Worm (Caenorhabditis elegans): ENCODE measurements around the gene C05D12.3.
"Not testable (repeated sequence)": the region's sequence is repeated elsewhere in the genome, so short reads cannot be mapped to it uniquely, and the experiment has no call there.

Gene C05D12.3

DNA sequence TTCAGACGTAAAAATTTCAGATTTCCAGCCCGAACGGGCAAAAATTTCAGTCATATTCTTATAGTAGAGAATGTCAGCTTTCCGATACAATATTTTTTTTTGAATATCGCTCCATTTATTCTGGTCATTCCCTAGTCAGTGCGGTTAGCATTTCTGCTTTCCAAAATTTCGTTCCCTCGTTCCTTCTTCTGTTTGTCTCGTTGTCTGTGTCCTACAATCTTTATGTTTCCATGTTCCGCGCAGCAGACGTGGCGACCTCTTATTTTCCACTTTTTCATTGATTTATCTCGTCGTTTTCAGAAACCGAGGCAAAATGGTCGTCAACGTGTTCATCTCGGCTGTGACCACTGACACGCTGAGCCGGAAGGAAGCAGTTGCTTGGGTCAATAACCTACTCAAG is 17.4 kb downstream of the C05D12.3 start, which contains the start of gene ebp-2:
ebp-2 (plus strand) TSS at position 301 of the 400 bp plus-strand sequence.
- not testable (repeated sequence) for TF ChIP-seq elt-1 (tag; optimal IDR thresholded peaks at IDR 0.05; ENCODE audit: borderline replicate concordance, insufficient read depth); unc-62 (GFP tag; optimal IDR thresholded peaks at IDR 0.05); elt-3 (tag; optimal IDR thresholded peaks at IDR 0.05)

DNA sequence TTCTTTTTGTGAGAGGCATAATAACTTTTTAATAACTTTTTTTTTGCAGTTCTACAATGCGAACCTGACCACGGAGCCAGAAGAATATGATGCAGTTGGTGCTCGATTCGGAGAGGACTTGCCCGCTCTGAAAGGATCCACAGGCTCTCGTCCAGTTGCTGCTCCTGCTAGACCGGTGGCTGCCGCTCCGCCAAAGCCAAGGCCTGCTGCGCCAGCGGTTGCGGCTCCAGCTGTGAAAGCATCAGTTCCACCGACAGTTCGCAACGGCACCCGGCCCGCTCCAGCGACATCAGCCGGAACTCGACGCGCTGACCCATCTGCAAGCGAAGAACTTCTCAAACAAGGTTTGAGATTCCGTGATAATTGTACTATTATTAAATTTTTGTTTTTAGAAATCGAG is 18.1 kb downstream of the C05D12.3 start:
- TF ChIP-seq drap-1 (GFP tag; optimal IDR thresholded peaks at IDR 0.05) (no peak), ceh-43 (GFP tag; optimal IDR thresholded peaks at IDR 0.05) (no peak), unc-39 (tag; optimal IDR thresholded peaks at IDR 0.05) (no peak), mab-5 (tag; optimal IDR thresholded peaks at IDR 0.05) (no peak), unc-62 (GFP tag; optimal IDR thresholded peaks at IDR 0.05) (no peak), mep-1 (tag; optimal IDR thresholded peaks at IDR 0.05) (no peak), lin-32 (GFP tag; optimal IDR thresholded peaks at IDR 0.05) (no peak), lsy-2 (tag; optimal IDR thresholded peaks at IDR 0.05) (no peak), mls-2 (tag; optimal IDR thresholded peaks at IDR 0.05) (no peak), nhr-12 (tag; optimal IDR thresholded peaks at IDR 0.05) (no peak), nhr-28 (tag; optimal IDR thresholded peaks at IDR 0.05) (no peak), nhr-2 (tag; optimal IDR thresholded peaks at IDR 0.05) (no peak), cnd-1 (tag; optimal IDR thresholded peaks at IDR 0.05) (no peak), bed-3 (GFP tag; optimal IDR thresholded peaks at IDR 0.05) (no peak), ces-1 (GFP tag; optimal IDR thresholded peaks at IDR 0.05) (no peak), hlh-1 (tag; optimal IDR thresholded peaks at IDR 0.05) (no peak), blmp-1 (tag; optimal IDR thresholded peaks at IDR 0.05) (no peak), sem-2 (GFP tag; optimal IDR thresholded peaks at IDR 0.05) (no peak), tbx-8 (GFP tag; optimal IDR thresholded peaks at IDR 0.05) (no peak)

DNA sequence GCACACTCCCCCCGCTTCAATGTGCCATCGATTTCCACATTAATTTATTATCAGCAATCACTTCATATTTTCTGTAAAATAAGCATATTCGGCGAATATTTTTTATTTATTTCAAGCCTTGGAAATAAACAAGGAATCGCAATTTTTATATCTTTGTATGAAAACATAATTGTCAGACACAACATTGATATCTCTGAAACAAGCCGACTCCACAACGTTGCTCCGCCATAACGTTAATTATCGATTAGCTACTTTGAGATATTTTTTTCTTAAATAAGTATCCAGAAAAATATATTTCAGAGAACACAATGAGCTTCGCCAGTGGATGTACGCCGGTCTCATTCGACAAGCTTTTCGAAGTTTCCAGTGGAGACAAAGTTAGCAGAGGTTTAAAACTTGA is 18.8 kb downstream of the C05D12.3 start, which contains the start of gene adbp-1:
adbp-1 (plus strand) TSS at position 301 of the 400 bp plus-strand sequence.
- no peak for TF ChIP-seq lin-13 (tag; optimal IDR thresholded peaks at IDR 0.05)
- TF ChIP-seq ztf-11 (tag; optimal IDR thresholded peaks at IDR 0.05): no peak
- TF ChIP-seq sem-2 (GFP tag; optimal IDR thresholded peaks at IDR 0.05): no peak
- no peak for TF ChIP-seq lin-32 (GFP tag; optimal IDR thresholded peaks at IDR 0.05)
- no peak for TF ChIP-seq mab-5 (tag; optimal IDR thresholded peaks at IDR 0.05)
- TF ChIP-seq elt-3 (tag; optimal IDR thresholded peaks at IDR 0.05): no peak
- TF ChIP-seq nhr-237 (tag; optimal IDR thresholded peaks at IDR 0.05): no peak
- TF ChIP-seq nhr-76 (tag; optimal IDR thresholded peaks at IDR 0.05): no peak
- TF ChIP-seq mls-2 (tag; optimal IDR thresholded peaks at IDR 0.05): no peak
- no peak for TF ChIP-seq ham-2 (GFP tag; optimal IDR thresholded peaks at IDR 0.05)
- TF ChIP-seq hlh-1 (tag; optimal IDR thresholded peaks at IDR 0.05): no peak
- no peak for TF ChIP-seq flh-1 (GFP tag; optimal IDR thresholded peaks at IDR 0.05)
- TF ChIP-seq ceh-83 (GFP tag; optimal IDR thresholded peaks at IDR 0.05): no peak
- no peak for TF ChIP-seq snpc-4 (tag; optimal IDR thresholded peaks at IDR 0.05)
- TF ChIP-seq drap-1 (GFP tag; optimal IDR thresholded peaks at IDR 0.05): no peak
- TF ChIP-seq nhr-2 (tag; optimal IDR thresholded peaks at IDR 0.05): no peak
- TF ChIP-seq mep-1 (tag; optimal IDR thresholded peaks at IDR 0.05): no peak
- TF ChIP-seq unc-39 (tag; optimal IDR thresholded peaks at IDR 0.05): no peak
- TF ChIP-seq M03D4.4 (tag; optimal IDR thresholded peaks at IDR 0.05): no peak

DNA sequence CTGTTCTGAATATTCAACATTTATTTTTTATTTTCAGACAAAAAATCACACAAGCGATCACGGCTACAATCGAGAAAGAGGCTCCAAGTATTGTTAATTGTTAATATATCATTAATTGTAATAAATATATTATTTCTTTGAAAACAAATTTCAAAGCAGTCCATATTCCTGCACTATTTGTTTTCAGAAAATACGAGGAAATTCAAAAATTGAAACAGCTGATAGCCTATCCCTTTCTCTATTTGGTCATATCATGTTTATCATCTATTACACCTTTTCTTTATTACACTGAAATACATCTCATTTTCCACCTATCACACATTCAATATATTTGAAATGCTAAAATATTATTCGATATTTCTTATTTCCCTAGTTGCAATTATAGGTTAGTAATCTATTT is 19.9 kb downstream of the C05D12.3 start, which contains the start of gene W02B12.13:
W02B12.13 (plus strand) TSS at position 301 of the 400 bp plus-strand sequence.
- TF ChIP-seq nhr-12 (tag; optimal IDR thresholded peaks at IDR 0.05) (no peak), ceh-39 (tag; optimal IDR thresholded peaks at IDR 0.05) (no peak), elt-1 (tag; optimal IDR thresholded peaks at IDR 0.05; ENCODE audit: borderline replicate concordance, insufficient read depth) (no peak)

DNA sequence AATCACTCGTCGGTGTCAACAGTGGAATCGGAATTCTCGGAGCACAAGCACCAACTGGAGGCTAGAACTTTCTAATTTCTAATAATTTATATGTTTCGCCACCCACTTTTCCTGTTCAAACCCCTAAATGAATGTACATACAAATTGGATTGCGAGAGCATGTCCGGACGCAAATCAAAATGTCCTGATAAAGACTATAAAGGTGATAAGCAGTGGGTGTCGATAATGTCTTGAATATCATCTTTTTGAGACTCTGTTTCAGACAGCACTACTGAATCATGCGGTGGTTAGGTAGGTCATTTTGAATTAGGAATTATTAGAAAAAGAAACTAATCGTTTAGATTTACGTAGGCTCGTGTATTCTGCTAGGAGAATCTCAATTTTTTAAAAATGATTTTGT is 23.7 kb downstream of the C05D12.3 start, which contains the start of gene W02B12.1:
W02B12.1 (plus strand) TSS at position 269 of the 400 bp plus-strand sequence.
- TF ChIP-seq zip-8 (tag; optimal IDR thresholded peaks at IDR 0.05) (no peak), mls-2 (tag; optimal IDR thresholded peaks at IDR 0.05) (no peak), ces-1 (GFP tag; optimal IDR thresholded peaks at IDR 0.05) (no peak), ztf-11 (tag; optimal IDR thresholded peaks at IDR 0.05) (no peak), sem-2 (GFP tag; optimal IDR thresholded peaks at IDR 0.05) (no peak), nhr-76 (tag; optimal IDR thresholded peaks at IDR 0.05) (no peak), snpc-4 (tag; optimal IDR thresholded peaks at IDR 0.05) (no peak), ceh-83 (GFP tag; optimal IDR thresholded peaks at IDR 0.05) (no peak), unc-39 (tag; optimal IDR thresholded peaks at IDR 0.05) (no peak), ham-2 (GFP tag; optimal IDR thresholded peaks at IDR 0.05) (no peak), elt-1 (tag; optimal IDR thresholded peaks at IDR 0.05; ENCODE audit: borderline replicate concordance, insufficient read depth) (no peak), unc-62 (GFP tag; optimal IDR thresholded peaks at IDR 0.05) (no peak), flh-1 (GFP tag; optimal IDR thresholded peaks at IDR 0.05) (no peak), mab-5 (tag; optimal IDR thresholded peaks at IDR 0.05) (no peak), cnd-1 (tag; optimal IDR thresholded peaks at IDR 0.05) (no peak)

All from whole organism, mixed stage, embryonic.